Fruit fly (Drosophila melanogaster) whole organism, embryonic: ENCODE measurements around the gene slam.

Experiments
- CG11085 ChIP-seq: fragments of 200-800 bp; sonication (Bioruptor generic); IDR thresholded peaks from 2 replicates; pipeline ENCODE4 v1.3.6; 2022; ENCODE audit warnings: missing biosample characterization, missing genetic modification characterization
- CG11456 ChIP-seq: fragments of 200-800 bp; sonication (Bioruptor generic); IDR thresholded peaks from 3 replicates; pipeline ENCODE4 v1.3.6; 2022; ENCODE audit warnings: missing biosample characterization, missing genetic modification characterization
- CG11723 ChIP-seq: fragments of 200-800 bp; sonication (Bioruptor generic); optimal IDR thresholded peaks from 2 replicates; lab custom pipeline; 2017; ENCODE audit warnings: missing biosample characterization, mild to moderate bottlenecking, missing genetic modification characterization
- CG12744 ChIP-seq: fragments of 200-800 bp; sonication (Bioruptor generic); optimal IDR thresholded peaks from 2 replicates; lab custom pipeline; 2016; ENCODE audit warnings: missing biosample characterization, missing genetic modification characterization
- CG13775 ChIP-seq: fragments of 200-800 bp; sonication (Bioruptor generic); optimal IDR thresholded peaks from 3 replicates; lab custom pipeline; 2017; ENCODE audit warnings: missing biosample characterization, mild to moderate bottlenecking, missing genetic modification characterization
- CG14441 ChIP-seq: fragments of 200-800 bp; sonication (Bioruptor generic); IDR thresholded peaks from 2 replicates; pipeline ENCODE4 v1.3.6; 2022; ENCODE audit warnings: missing biosample characterization, missing genetic modification characterization
- CG14667 ChIP-seq: fragments of 200-800 bp; sonication (Bioruptor generic); IDR thresholded peaks from 2 replicates; pipeline ENCODE4 v1.3.6; 2022; ENCODE audit warnings: missing biosample characterization, missing genetic modification characterization
- CG15011 ChIP-seq: fragments of 200-800 bp; sonication (Bioruptor generic); optimal IDR thresholded peaks from 3 replicates; lab custom pipeline; 2018; ENCODE audit warnings: missing biosample characterization, mild to moderate bottlenecking, missing genetic modification characterization
- CG15269 ChIP-seq: fragments of 200-800 bp; sonication (Bioruptor generic); optimal IDR thresholded peaks from 2 replicates; lab custom pipeline; 2018; ENCODE audit warnings: missing biosample characterization, mild to moderate bottlenecking, missing genetic modification characterization, moderate library complexity
- CG15514 ChIP-seq: fragments of 200-800 bp; sonication (Bioruptor generic); optimal IDR thresholded peaks from 3 replicates; lab custom pipeline; 2017; ENCODE audit warnings: missing biosample characterization, missing genetic modification characterization, mild to moderate bottlenecking, moderate library complexity, missing genetic modification reagents
- CG16779 ChIP-seq: fragments of 200-800 bp; sonication (Bioruptor generic); IDR thresholded peaks from 2 replicates; pipeline ENCODE4 v1.3.6; 2022; ENCODE audit warnings: missing biosample characterization, missing genetic modification characterization
- CG18476 ChIP-seq: fragments of 200-800 bp; sonication (Bioruptor generic); optimal IDR thresholded peaks from 2 replicates; lab custom pipeline; 2016; ENCODE audit warnings: missing biosample characterization, mild to moderate bottlenecking, missing genetic modification characterization
- CG2129 ChIP-seq: fragments of 200-800 bp; sonication (Bioruptor generic); IDR thresholded peaks from 2 replicates; pipeline ENCODE4 v1.3.6; 2022; ENCODE audit warnings: missing biosample characterization, missing genetic modification characterization; ENCODE audit not compliant: partially characterized antibody
- CG3995 ChIP-seq: fragments of 200-800 bp; sonication (Bioruptor generic); optimal IDR thresholded peaks from 3 replicates; lab custom pipeline; 2016; ENCODE audit warnings: missing biosample characterization, missing genetic modification characterization
- CG42726 ChIP-seq: fragments of 200-800 bp; sonication (Bioruptor generic); IDR thresholded peaks from 2 replicates; pipeline ENCODE4 v1.3.6; 2022; ENCODE audit warnings: missing biosample characterization, missing genetic modification characterization; ENCODE audit not compliant: partially characterized antibody
- CG4820 ChIP-seq: fragments of 200-800 bp; sonication (Bioruptor generic); optimal IDR thresholded peaks from 3 replicates; lab custom pipeline; 2016; ENCODE audit warnings: missing biosample characterization, missing genetic modification characterization
- CG5180 ChIP-seq: fragments of 200-800 bp; sonication (Bioruptor generic); optimal IDR thresholded peaks from 3 replicates; lab custom pipeline; 2017; ENCODE audit warnings: missing biosample characterization, missing genetic modification characterization, mild to moderate bottlenecking, moderate library complexity, missing genetic modification reagents
- CG6791 ChIP-seq: fragments of 200-800 bp; sonication (Bioruptor generic); IDR thresholded peaks from 3 replicates; pipeline ENCODE4 v1.3.6; 2022; ENCODE audit warnings: missing biosample characterization, missing genetic modification characterization; ENCODE audit not compliant: partially characterized antibody
- CG7271 ChIP-seq: fragments of 200-800 bp; sonication (Bioruptor generic); optimal IDR thresholded peaks from 2 replicates; lab custom pipeline; 2018; ENCODE audit warnings: missing biosample characterization, mild to moderate bottlenecking, missing genetic modification characterization, moderate library complexity
- CG7556 ChIP-seq: fragments of 200-800 bp; sonication (Bioruptor generic); optimal IDR thresholded peaks from 2 replicates; lab custom pipeline; 2017; ENCODE audit warnings: missing biosample characterization, mild to moderate bottlenecking, missing genetic modification characterization
- CG8290 ChIP-seq, 3 experiments: fragments of 200-800 bp; sonication (Bioruptor generic); optimal IDR thresholded peaks; 2 replicates each; lab custom pipeline; 2016 to 2019; ENCODE audit warnings: missing biosample characterization in 3 of 3, missing genetic modification characterization in 3 of 3, mild to moderate bottlenecking in 2 of 3, moderate library complexity in 1 of 3
- Drgx ChIP-seq: fragments of 200-800 bp; sonication (Bioruptor generic); IDR thresholded peaks from 2 replicates; pipeline ENCODE4 v1.3.6; 2022; ENCODE audit warnings: missing biosample characterization, missing genetic modification characterization
- H15 ChIP-seq: fragments of 200-800 bp; sonication (Bioruptor generic); IDR thresholded peaks from 3 replicates; pipeline ENCODE4 v1.3.6; 2022; ENCODE audit warnings: missing biosample characterization, missing genetic modification characterization
- Hr78 ChIP-seq, 2 experiments: fragments of 200-800 bp in 1 of 2; fragments of >200 bp in 1 of 2; sonication (Bioruptor generic) in 1 of 2; optimal IDR thresholded peaks; 2 replicates each; lab custom pipeline; 2017 to 2019; ENCODE audit warnings: missing biosample characterization in 2 of 2, missing genetic modification characterization in 2 of 2, mild to moderate bottlenecking in 1 of 2, moderate library complexity in 1 of 2
- MESR4 ChIP-seq: fragments of 200-800 bp; sonication (Bioruptor generic); optimal IDR thresholded peaks from 2 replicates; lab custom pipeline; 2018; ENCODE audit warnings: missing biosample characterization, mild to moderate bottlenecking, missing genetic modification characterization, moderate library complexity
- Mes4 ChIP-seq: fragments of 200-800 bp; sonication (Bioruptor generic); optimal IDR thresholded peaks from 2 replicates; lab custom pipeline; 2016; ENCODE audit warnings: missing biosample characterization, missing genetic modification characterization
- Neu2 ChIP-seq: fragments of 200-800 bp; sonication (Bioruptor generic); optimal IDR thresholded peaks from 3 replicates; lab custom pipeline; 2016; ENCODE audit warnings: missing biosample characterization, missing genetic modification characterization, borderline replicate concordance
- PHDP ChIP-seq: fragments of 200-800 bp; sonication (Bioruptor generic); optimal IDR thresholded peaks from 3 replicates; lab custom pipeline; 2018; ENCODE audit warnings: missing biosample characterization, mild to moderate bottlenecking, missing genetic modification characterization, moderate library complexity
- Scr ChIP-seq: fragments of 200-800 bp; sonication (Bioruptor generic); IDR thresholded peaks from 2 replicates; pipeline ENCODE4 v1.3.6; 2022; ENCODE audit warnings: missing biosample characterization, missing genetic modification characterization; ENCODE audit not compliant: partially characterized antibody
- Ssrp ChIP-seq: fragments of 200-800 bp; sonication (Bioruptor generic); optimal IDR thresholded peaks from 2 replicates; lab custom pipeline; 2018; ENCODE audit warnings: missing biosample characterization, mild to moderate bottlenecking, missing genetic modification characterization, moderate library complexity
- corto ChIP-seq: fragments of 200-800 bp; sonication (Bioruptor generic); optimal IDR thresholded peaks from 2 replicates; lab custom pipeline; 2016; ENCODE audit warnings: missing biosample characterization, mild to moderate bottlenecking, missing genetic modification characterization, moderate library complexity
- dimm ChIP-seq: fragments of 200-800 bp; sonication (Bioruptor generic); IDR thresholded peaks from 2 replicates; pipeline ENCODE4 v1.3.6; 2022; ENCODE audit warnings: missing biosample characterization, missing genetic modification characterization
- dmrt11E ChIP-seq: fragments of 200-800 bp; sonication (Bioruptor generic); optimal IDR thresholded peaks from 3 replicates; lab custom pipeline; 2018; ENCODE audit warnings: missing biosample characterization, mild to moderate bottlenecking, missing genetic modification characterization, moderate library complexity
- fru ChIP-seq: fragments of >200 bp; optimal IDR thresholded peaks from 2 replicates; lab custom pipeline; 2017
- gcm2 ChIP-seq: fragments of 200-800 bp; sonication (Bioruptor generic); optimal IDR thresholded peaks from 2 replicates; lab custom pipeline; 2016; ENCODE audit warnings: missing biosample characterization, missing genetic modification characterization
- grn ChIP-seq: fragments of 200-800 bp; sonication (Bioruptor generic); optimal IDR thresholded peaks from 3 replicates; lab custom pipeline; 2017; ENCODE audit warnings: missing biosample characterization, missing genetic modification characterization
- h ChIP-seq: fragments of >200 bp; optimal IDR thresholded peaks from 2 replicates; lab custom pipeline; 2017
- ind ChIP-seq: fragments of 200-800 bp; sonication (Bioruptor generic); optimal IDR thresholded peaks from 3 replicates; lab custom pipeline; 2016; ENCODE audit warnings: missing biosample characterization, missing genetic modification characterization
- inv ChIP-seq: fragments of 200-800 bp; sonication (Bioruptor generic); IDR thresholded peaks from 2 replicates; pipeline ENCODE4 v1.3.6; 2022; ENCODE audit warnings: missing biosample characterization, missing genetic modification characterization; ENCODE audit not compliant: partially characterized antibody
- pros ChIP-seq: fragments of 200-800 bp; sonication (Bioruptor generic); optimal IDR thresholded peaks from 3 replicates; lab custom pipeline; 2019; ENCODE audit warnings: missing biosample characterization, mild to moderate bottlenecking, missing genetic modification characterization, moderate library complexity
- repo ChIP-seq: fragments of 200-800 bp; sonication (Bioruptor generic); optimal IDR thresholded peaks from 2 replicates; lab custom pipeline; 2016; ENCODE audit warnings: missing biosample characterization, missing genetic modification characterization
- salm ChIP-seq: fragments of 200-800 bp; sonication (Bioruptor generic); optimal IDR thresholded peaks from 2 replicates; lab custom pipeline; 2018; ENCODE audit warnings: missing biosample characterization, mild to moderate bottlenecking, missing genetic modification characterization
- slp2 ChIP-seq: fragments of 200-800 bp; sonication (Bioruptor generic); optimal IDR thresholded peaks from 2 replicates; lab custom pipeline; 2016; ENCODE audit warnings: missing biosample characterization, missing genetic modification characterization
- sr ChIP-seq: fragments of 200-800 bp; sonication (Bioruptor generic); IDR thresholded peaks from 3 replicates; pipeline ENCODE4 v1.3.6; 2022; ENCODE audit warnings: missing biosample characterization, missing genetic modification characterization
- sug ChIP-seq: fragments of 200-800 bp; optimal IDR thresholded peaks from 2 replicates; lab custom pipeline; 2019; ENCODE audit warnings: missing biosample characterization, mild to moderate bottlenecking, missing genetic modification characterization, moderate library complexity
- vvl ChIP-seq: fragments of 200-800 bp; sonication (Bioruptor generic); IDR thresholded peaks from 2 replicates; pipeline ENCODE4 v1.3.6; 2022; ENCODE audit warnings: missing biosample characterization, missing genetic modification characterization
- wek ChIP-seq: fragments of 200-800 bp; sonication (Bioruptor generic); optimal IDR thresholded peaks from 3 replicates; lab custom pipeline; 2018; ENCODE audit warnings: missing biosample characterization, mild to moderate bottlenecking, missing genetic modification characterization, moderate library complexity
- zen2 ChIP-seq: fragments of 200-800 bp; sonication (Bioruptor generic); IDR thresholded peaks from 3 replicates; pipeline ENCODE4 v1.3.6; 2022; ENCODE audit warnings: missing biosample characterization, missing genetic modification characterization; ENCODE audit not compliant: partially characterized antibody

The slam gene

dm6 chr2L:6350984-6351808, 21.0 kb upstream of the slam start, which contains the start of gene CG9498 (continued):
- TF ChIP-seq pros (GFP tag; lab: Kevin White, UChicago) (no peak), CG15514 (GFP tag; lab: Kevin White, UChicago) (peak; percentile 75), CG6791 (GFP tag; lab: Robert Waterston, UW) (no peak), Hr78 (GFP tag; optimal IDR thresholded peaks at IDR 0.05; lab: Kevin White, UChicago) (no peak), CG15011 (GFP tag; lab: Kevin White, UChicago) (peak; percentile 87), CG7271 (tag; lab: Kevin White, UChicago) (no peak), dmrt11E (tag; lab: Kevin White, UChicago) (no peak), CG14667 (GFP tag; lab: Robert Waterston, UW) (peak; percentile 67), gcm2 (GFP tag; lab: Kevin White, UChicago) (no peak), CG16779 (peak; percentile 69; the same call in 1 of the 2 replicates), ind (GFP tag; lab: Kevin White, UChicago) (peak; percentile 75), slp2 (GFP tag; lab: Kevin White, UChicago) (no peak), CG18476 (GFP tag; lab: Kevin White, UChicago) (peak; percentile 49), fru (lab: Kevin White, UChicago) (no peak), salm (tag; lab: Kevin White, UChicago) (peak; percentile 69), inv (GFP tag; lab: Robert Waterston, UW) (no peak), CG42726 (GFP tag; lab: Robert Waterston, UW) (no peak), CG2129 (GFP tag; lab: Robert Waterston, UW) (no peak), Ssrp (tag; lab: Kevin White, UChicago) (peak; percentile 47), CG15269 (tag; lab: Kevin White, UChicago) (peak; percentile 88), CG5180 (GFP tag; lab: Kevin White, UChicago) (peak; percentile 65), wek (GFP tag; lab: Kevin White, UChicago) (no peak), CG11456 (GFP tag; lab: Robert Waterston, UW) (no peak), dimm (GFP tag; lab: Robert Waterston, UW) (peak; percentile 67), Mes4 (no peak), grn (GFP tag; lab: Kevin White, UChicago) (peak; percentile 92), h (no peak), CG12744 (no peak), zen2 (no peak), CG4820 (no peak), MESR4 (GFP tag; lab: Kevin White, UChicago) (no peak), CG11723 (GFP tag; lab: Kevin White, UChicago) (peak; percentile 44), corto (GFP tag; lab: Kevin White, UChicago) (no peak), H15 (GFP tag; lab: Robert Waterston, UW) (peak; percentile 63; the same call in 2 of the 3 replicates), PHDP (tag; lab: Kevin White, UChicago) (peak; percentile 91), CG11085 (GFP tag; lab: Robert Waterston, UW) (peak; percentile 85), CG13775 (GFP tag; lab: Kevin White, UChicago) (peak; percentile 68), Drgx (GFP tag; lab: Robert Waterston, UW) (no peak), CG14441 (GFP tag; lab: Robert Waterston, UW) (peak; percentile 83), vvl (GFP tag; lab: Robert Waterston, UW) (peak; percentile 57), sr (GFP tag; lab: Robert Waterston, UW) (no peak), sug (tag; lab: Kevin White, UChicago) (no peak), Neu2 (GFP tag; lab: Kevin White, UChicago) (no peak), Scr (GFP tag; lab: Robert Waterston, UW) (no peak), CG3995 (GFP tag; lab: Kevin White, UChicago) (peak; percentile 50), CG8290 (GFP tag; optimal IDR thresholded peaks at IDR 0.05; lab: Kevin White, UChicago) (peak; percentile 21), CG8290 (tag; optimal IDR thresholded peaks at IDR 0.05; lab: Kevin White, UChicago) (peak in 1 of 2 experiments; percentile 9), repo (no peak), CG7556 (GFP tag; lab: Kevin White, UChicago) (peak; percentile 90)
